Worm (Caenorhabditis elegans): ENCODE measurements around the gene ntc-1.

ce11 chrX:4840653-4841052 is 25.2 kb upstream of the ntc-1 start:
- TF ChIP-seq grh-1 (GFP tag; IDR thresholded peaks at IDR 0.05) (no peak), nhr-90 (tag; optimal IDR thresholded peaks at IDR 0.05; ENCODE audit: poor library complexity) (no peak), ztf-11 (tag; optimal IDR thresholded peaks at IDR 0.05) (no peak), elt-3 (tag; optimal IDR thresholded peaks at IDR 0.05) (no peak), nhr-11 (tag; optimal IDR thresholded peaks at IDR 0.05) (no peak), rnt-1 (tag; optimal IDR thresholded peaks at IDR 0.05) (no peak)
